Fruit fly (Drosophila melanogaster): ENCODE data around the gene Rel.

Rel gene

DNA sequence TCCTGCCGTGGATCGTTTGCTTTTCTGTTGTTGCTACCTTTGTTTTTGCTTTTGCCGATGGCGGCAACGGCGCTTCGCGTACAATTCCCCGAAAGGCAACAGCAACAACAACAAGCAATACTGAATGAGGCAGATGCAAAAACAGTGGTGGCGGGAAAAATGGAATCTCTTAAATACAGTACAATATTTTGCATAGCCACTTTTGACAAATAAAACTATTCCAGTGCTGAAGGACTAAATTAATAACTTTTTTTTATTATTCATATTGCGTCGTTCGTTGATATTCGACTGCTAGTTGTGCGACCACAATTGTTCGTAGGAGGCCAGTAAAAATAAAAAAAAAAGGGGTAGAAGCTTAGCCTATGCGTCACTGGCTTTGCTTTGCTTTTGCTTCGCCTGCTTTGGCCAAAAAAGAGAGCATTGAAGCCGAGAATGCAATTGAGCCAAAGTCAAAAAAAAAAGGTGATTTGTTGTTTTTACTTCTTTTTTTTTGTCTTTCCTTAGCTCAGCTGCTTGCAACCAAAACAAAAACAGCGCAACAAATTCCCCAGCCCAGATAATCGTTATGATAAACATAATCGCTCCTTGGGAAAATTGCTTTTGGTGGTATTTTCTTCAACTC is 15.9 kb downstream of the Rel start (continued):
- TF ChIP-seq phol (tag; optimal IDR thresholded peaks at IDR 0.05), result peak; percentile 83
- peak; percentile 91 for TF ChIP-seq Oli (tag; optimal IDR thresholded peaks at IDR 0.05)
- peak; percentile 90 for TF ChIP-seq Atf6 (GFP tag; IDR thresholded peaks at IDR 0.05)
- peak; percentile 88 for TF ChIP-seq chm (GFP tag; IDR thresholded peaks at IDR 0.05)
- peak; percentile 63 for TF ChIP-seq CG7928 (GFP tag; optimal IDR thresholded peaks at IDR 0.05)
- peak; percentile 74; the same call in 2 of the 3 replicates for TF ChIP-seq CG6175 (GFP tag; IDR thresholded peaks at IDR 0.05)
- TF ChIP-seq chinmo (GFP tag; IDR thresholded peaks at IDR 0.05; ENCODE audit: partially characterized antibody), result no peak
- no peak for TF ChIP-seq da (GFP tag; optimal IDR thresholded peaks at IDR 0.05)
- peak; percentile 86 for TF ChIP-seq tin (GFP tag; optimal IDR thresholded peaks at IDR 0.05)
- TF ChIP-seq Drgx (GFP tag; IDR thresholded peaks at IDR 0.05), result peak; percentile 99
- TF ChIP-seq CG9876 (GFP tag; optimal IDR thresholded peaks at IDR 0.05), result no peak
- peak; percentile 80 for TF ChIP-seq nau (GFP tag; optimal IDR thresholded peaks at IDR 0.05)
- peak; percentile 75 for TF ChIP-seq ERR (GFP tag; optimal IDR thresholded peaks at IDR 0.05)
- TF ChIP-seq MTF-1 (GFP tag; optimal IDR thresholded peaks at IDR 0.05; ENCODE audit: borderline replicate concordance), result peak; percentile 59
- peak; percentile 67 for TF ChIP-seq Dad (GFP tag; optimal IDR thresholded peaks at IDR 0.05)

DNA sequence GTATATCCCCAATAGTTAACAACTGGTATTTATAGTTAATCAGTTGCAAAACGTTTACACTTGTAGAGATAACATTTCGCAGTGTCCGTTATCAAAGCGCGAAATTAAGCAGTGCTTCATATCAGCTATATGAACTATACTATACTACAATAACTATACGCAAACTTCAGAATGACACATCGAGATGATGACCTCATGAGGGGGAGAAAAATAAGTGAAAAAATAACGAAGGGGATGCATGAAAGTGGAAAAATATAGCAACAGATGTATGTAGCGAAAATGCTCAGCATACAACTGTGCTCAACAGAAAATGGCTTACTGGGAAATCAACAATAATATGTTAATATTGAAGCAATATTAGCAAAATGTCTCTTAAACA is 17.0 kb downstream of the Rel start:
- peak; percentile 19 for TF ChIP-seq exex (tag; optimal IDR thresholded peaks at IDR 0.05)
- no peak for TF ChIP-seq ttk (GFP tag; IDR thresholded peaks at IDR 0.05)

DNA sequence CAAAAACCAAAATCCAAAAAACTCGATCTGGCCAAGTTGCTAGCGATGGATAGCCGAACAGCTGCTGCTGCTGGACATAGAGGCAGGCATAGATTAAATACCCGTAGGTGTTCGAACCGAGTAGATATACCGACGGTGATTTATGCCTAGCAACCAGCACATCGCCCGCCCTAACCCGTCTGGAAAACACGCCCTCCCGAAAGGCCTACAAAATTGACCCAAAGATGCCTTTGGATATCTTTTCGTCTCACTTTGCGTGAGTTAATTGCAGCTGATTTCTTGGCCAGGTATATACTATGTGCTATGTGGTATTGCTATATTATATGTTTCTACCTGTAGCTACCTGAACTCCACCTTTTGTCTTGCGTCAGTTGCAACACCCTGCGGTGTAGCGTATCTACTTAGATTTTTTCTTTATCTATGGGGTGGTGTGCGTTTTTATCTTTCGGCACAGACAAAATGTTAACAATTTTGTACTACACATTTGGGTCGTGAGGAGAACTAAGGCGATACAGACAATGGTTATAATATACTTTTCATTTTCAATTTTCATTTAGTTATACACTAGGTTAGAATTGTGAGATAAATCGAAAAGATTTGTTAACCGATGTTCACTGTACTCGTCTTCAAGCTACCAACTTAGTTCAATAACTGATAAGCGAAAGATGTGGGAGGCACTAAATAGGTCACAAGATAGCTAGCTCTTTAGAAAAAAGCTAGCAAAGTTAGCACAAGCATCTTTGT is 17.6 kb downstream of the Rel start:
- TF ChIP-seq tll (GFP tag; optimal IDR thresholded peaks at IDR 0.05) (peak in 1 of 2 experiments; percentile 95), row (GFP tag; IDR thresholded peaks at IDR 0.05) (no peak), nom (GFP tag; optimal IDR thresholded peaks at IDR 0.05) (no peak), crc (GFP tag; optimal IDR thresholded peaks at IDR 0.05) (no peak), CG6689 (GFP tag; IDR thresholded peaks at IDR 0.05) (no peak), CG17612 (GFP tag; IDR thresholded peaks at IDR 0.05) (no peak), lab (GFP tag; optimal IDR thresholded peaks at IDR 0.05) (no peak), Blimp-1 (GFP tag; optimal IDR thresholded peaks at IDR 0.05) (no peak), Atf-2 (GFP tag; optimal IDR thresholded peaks at IDR 0.05) (no peak), CG2129 (GFP tag; IDR thresholded peaks at IDR 0.05; ENCODE audit: partially characterized antibody) (no peak), CG12219 (GFP tag; optimal IDR thresholded peaks at IDR 0.05) (no peak), wor (GFP tag; IDR thresholded peaks at IDR 0.05) (no peak), CG17568 (GFP tag; optimal IDR thresholded peaks at IDR 0.05) (no peak), CG12391 (tag; optimal IDR thresholded peaks at IDR 0.05) (no peak), kay (GFP tag; optimal IDR thresholded peaks at IDR 0.05) (no peak), YL-1 (GFP tag; optimal IDR thresholded peaks at IDR 0.05) (no peak), dysf (GFP tag; IDR thresholded peaks at IDR 0.05) (no peak), chn (GFP tag; optimal IDR thresholded peaks at IDR 0.05) (no peak), fd3F (GFP tag; optimal IDR thresholded peaks at IDR 0.05) (no peak), gcm2 (GFP tag; optimal IDR thresholded peaks at IDR 0.05) (no peak), CG31224 (GFP tag; IDR thresholded peaks at IDR 0.05) (no peak), Dfd (GFP tag; optimal IDR thresholded peaks at IDR 0.05) (no peak), CG16813 (GFP tag; IDR thresholded peaks at IDR 0.05; ENCODE audit: partially characterized antibody) (no peak), grn (GFP tag; optimal IDR thresholded peaks at IDR 0.05) (peak; percentile 11), dpn (GFP tag; optimal IDR thresholded peaks at IDR 0.05) (no peak), eyg (GFP tag; optimal IDR thresholded peaks at IDR 0.05) (no peak), CG13894 (tag; optimal IDR thresholded peaks at IDR 0.05) (peak; percentile 27), CG3995 (GFP tag; optimal IDR thresholded peaks at IDR 0.05) (no peak), NC2α (GFP tag; optimal IDR thresholded peaks at IDR 0.05) (no peak), repo (GFP tag; optimal IDR thresholded peaks at IDR 0.05) (no peak)
